Worm (Caenorhabditis elegans): Measurements from ENCODE around the gene str-43.
"Not testable (repeated sequence)": the region's sequence is repeated elsewhere in the genome, so short reads cannot be mapped to it uniquely, and the experiment has no call there.

DNA sequence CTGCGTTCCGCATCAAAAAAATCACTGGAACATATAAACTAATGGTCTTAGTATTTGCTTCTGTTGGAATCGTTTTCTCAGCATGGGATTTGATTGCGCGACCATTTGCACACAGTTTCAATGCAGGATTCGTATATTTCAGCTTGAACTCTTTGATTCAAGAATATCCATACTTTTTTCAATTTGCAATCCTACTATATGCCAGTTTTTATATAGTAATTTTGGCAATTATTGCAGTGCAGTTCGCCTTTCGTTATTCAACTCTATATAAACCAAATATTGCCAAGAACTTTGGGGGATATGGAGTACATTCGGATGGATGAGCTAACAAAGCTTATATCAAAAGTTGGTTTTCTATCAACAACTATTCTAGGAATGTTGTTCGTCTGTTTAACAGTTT, 992 bp upstream of the str-43 start, which contains the start of gene str-5:
- not testable (repeated sequence) for TF ChIP-seq sox-2 (GFP tag; IDR thresholded peaks at IDR 0.05); tbx-2 (tag; optimal IDR thresholded peaks at IDR 0.05); ama-1 (optimal IDR thresholded peaks at IDR 0.05)

Measured in whole organism, late embryonic.